Worm (Caenorhabditis elegans): ENCODE results near the gene Y57A10C.11.

DNA sequence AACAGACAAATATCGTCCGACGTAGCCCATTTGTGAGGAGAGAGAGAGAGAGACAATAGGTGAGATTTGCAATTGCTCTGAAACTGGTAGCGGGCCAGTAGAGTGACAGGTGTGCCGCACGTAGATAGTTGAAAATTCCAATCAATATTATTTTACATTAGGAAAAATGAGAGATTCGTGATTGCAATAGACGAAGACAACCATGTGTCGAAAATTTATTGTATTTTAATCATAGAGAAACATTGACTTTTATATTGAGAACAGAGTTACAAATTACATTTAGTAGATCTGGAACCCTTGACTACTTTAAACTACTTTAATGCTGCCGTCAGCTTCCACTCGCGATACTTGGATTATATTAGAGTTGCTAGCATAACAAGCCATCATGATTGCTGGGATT is 2.3 kb downstream of the Y57A10C.11 start, which contains the start of gene Y57A10C.1:
- TF ChIP-seq snu-23 (GFP tag; optimal IDR thresholded peaks at IDR 0.05) (no peak), nhr-11 (tag; optimal IDR thresholded peaks at IDR 0.05) (no peak), ces-1 (GFP tag; optimal IDR thresholded peaks at IDR 0.05) (no peak)

Data from whole organism, L1 larva.